Fruit fly (Drosophila melanogaster) whole organism, adult: ENCODE measurements around the gene Ids.
A peak's percentile ranks its signal among the peaks of the same experiment; 100 is the strongest.

Experiments used
- CG11617 ChIP-seq: fragments of 200-800 bp; sonication (Bioruptor generic); optimal IDR thresholded peaks from 2 replicates; lab custom pipeline; 2017; ENCODE audit warnings: mild to moderate bottlenecking, missing biosample characterization, missing genetic modification reagents, missing genetic modification characterization
- CG12768 ChIP-seq: fragments of 200-800 bp; sonication (Bioruptor generic); optimal IDR thresholded peaks from 2 replicates; lab custom pipeline; 2017; ENCODE audit warnings: missing biosample characterization, missing genetic modification characterization, mild to moderate bottlenecking, moderate library complexity, missing genetic modification reagents
- CG14711 ChIP-seq: fragments of 200-800 bp; sonication (Bioruptor generic); optimal IDR thresholded peaks from 2 replicates; lab custom pipeline; 2018; ENCODE audit warnings: missing biosample characterization, mild to moderate bottlenecking, missing genetic modification characterization, moderate library complexity
- CG1620 ChIP-seq: fragments of 200-800 bp; sonication (Bioruptor generic); optimal IDR thresholded peaks from 2 replicates; lab custom pipeline; 2016; ENCODE audit warnings: missing biosample characterization, missing genetic modification characterization
- CG33017 ChIP-seq: fragments of 200-800 bp; sonication (Bioruptor generic); optimal IDR thresholded peaks from 2 replicates; lab custom pipeline; 2018; ENCODE audit warnings: missing biosample characterization, mild to moderate bottlenecking, missing genetic modification characterization, moderate library complexity
- CG5204 ChIP-seq: fragments of 200-800 bp; sonication (Bioruptor generic); optimal IDR thresholded peaks from 2 replicates; lab custom pipeline; 2016; ENCODE audit warnings: missing biosample characterization, missing genetic modification characterization
- CG7045 ChIP-seq: fragments of 200-800 bp; sonication (Bioruptor generic); optimal IDR thresholded peaks from 2 replicates; lab custom pipeline; 2017; ENCODE audit warnings: missing biosample characterization, mild to moderate bottlenecking, missing genetic modification characterization
- CG7101 ChIP-seq: fragments of 200-800 bp; sonication (Bioruptor generic); optimal IDR thresholded peaks from 2 replicates; lab custom pipeline; 2018; ENCODE audit warnings: missing biosample characterization, mild to moderate bottlenecking, missing genetic modification characterization, moderate library complexity
- Clk ChIP-seq: fragments of 200-800 bp; sonication (Bioruptor generic); optimal IDR thresholded peaks from 2 replicates; lab custom pipeline; 2017; ENCODE audit warnings: missing biosample characterization, missing genetic modification characterization
- Crg-1 ChIP-seq: fragments of 200-800 bp; sonication (Bioruptor generic); optimal IDR thresholded peaks from 2 replicates; lab custom pipeline; 2016; ENCODE audit warnings: missing biosample characterization, missing genetic modification characterization
- Hr96 ChIP-seq: fragments of 200-800 bp; sonication (Bioruptor generic); optimal IDR thresholded peaks from 2 replicates; lab custom pipeline; 2016; ENCODE audit warnings: missing biosample characterization, missing genetic modification characterization
- Mnt ChIP-seq: fragments of 200-800 bp; sonication (Bioruptor generic); optimal IDR thresholded peaks from 2 replicates; lab custom pipeline; 2016; ENCODE audit warnings: missing biosample characterization, mild to moderate bottlenecking, missing genetic modification characterization
- bab1 ChIP-seq: fragments of 200-800 bp; sonication (Bioruptor generic); optimal IDR thresholded peaks from 3 replicates; lab custom pipeline; 2019; ENCODE audit warnings: missing biosample characterization, mild to moderate bottlenecking, missing genetic modification characterization, moderate library complexity
- cic ChIP-seq: fragments of 200-800 bp; sonication (Bioruptor generic); optimal IDR thresholded peaks from 2 replicates; lab custom pipeline; 2017; ENCODE audit warnings: missing biosample characterization, mild to moderate bottlenecking, missing genetic modification characterization, moderate library complexity
- cnc ChIP-seq, 2 experiments: fragments of >200 bp; optimal IDR thresholded peaks; 2 replicates each; lab custom pipeline; 2017
- kay ChIP-seq: fragments of 200-800 bp; sonication (Bioruptor generic); peaks from one replicate; lab custom pipeline; 2016; ENCODE audit warnings: missing biosample characterization, missing genetic modification characterization, borderline replicate concordance
- ovo ChIP-seq: fragments of 200-800 bp; sonication (Bioruptor generic); optimal IDR thresholded peaks from 2 replicates; lab custom pipeline; 2016; ENCODE audit warnings: missing biosample characterization, missing genetic modification characterization
- pad ChIP-seq: fragments of 200-800 bp; sonication (Bioruptor generic); optimal IDR thresholded peaks from 3 replicates; lab custom pipeline; 2017; ENCODE audit warnings: missing biosample characterization, missing genetic modification characterization, mild to moderate bottlenecking, moderate library complexity, missing genetic modification reagents
- tj ChIP-seq: fragments of 200-800 bp; sonication (Bioruptor generic); optimal IDR thresholded peaks from 3 replicates; lab custom pipeline; 2017; ENCODE audit warnings: missing biosample characterization, mild to moderate bottlenecking, missing genetic modification characterization, moderate library complexity
- toe ChIP-seq: fragments of 200-800 bp; sonication (Bioruptor generic); optimal IDR thresholded peaks from 2 replicates; lab custom pipeline; 2016; ENCODE audit warnings: missing biosample characterization, missing genetic modification characterization

Gene Ids

DNA sequence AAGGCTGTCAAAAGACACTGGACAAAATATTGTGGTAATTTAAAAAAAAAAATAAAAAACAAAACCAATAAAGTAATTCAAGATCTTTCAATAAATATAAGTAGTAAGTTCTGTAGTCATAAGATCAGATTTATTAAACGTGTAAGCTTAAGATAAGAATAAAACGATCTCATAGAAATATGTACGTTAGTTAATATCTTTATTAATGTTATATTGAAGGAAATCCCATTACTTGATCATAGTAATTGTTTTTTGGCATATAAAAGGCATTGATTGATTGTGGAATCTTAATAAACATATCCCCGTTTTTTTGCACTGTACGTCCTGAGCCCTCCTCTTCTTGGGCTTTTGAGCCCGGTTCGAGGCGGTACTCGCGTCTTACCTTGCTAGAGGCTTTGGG is 34.8 kb upstream of the Ids start:
- TF ChIP-seq CG12768 (GFP tag; lab: Kevin White, UChicago) (no peak), Crg-1 (GFP tag; lab: Kevin White, UChicago) (no peak), kay (GFP tag; lab: Kevin White, UChicago) (peak; percentile 48), pad (no peak), CG7101 (tag; lab: Kevin White, UChicago) (no peak)

- TF ChIP-seq tj (GFP tag; lab: Kevin White, UChicago) (peak; percentile 80), CG14711 (no peak)
Measured at dm6 chr3L:3344528-3344927, 33.5 kb upstream of the Ids start.

DNA sequence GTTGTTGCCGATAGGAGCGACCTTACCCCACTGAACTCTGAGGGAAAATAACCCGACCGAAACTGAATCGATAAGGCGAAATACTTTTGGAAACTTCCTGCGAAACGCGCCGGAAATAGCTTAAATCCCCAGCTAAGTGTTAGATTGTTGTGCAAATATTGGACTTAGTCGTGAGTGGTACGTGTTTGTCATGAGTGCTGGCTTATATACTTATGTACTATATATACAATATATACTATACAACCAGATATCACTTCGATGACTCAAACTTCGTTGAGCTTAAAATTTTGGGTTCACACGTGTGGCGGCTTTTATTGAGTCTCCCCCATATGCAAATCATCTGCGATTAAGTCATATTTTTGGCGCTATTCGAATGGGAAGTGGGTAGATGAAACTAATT is 31.8 kb upstream of the Ids start:
- TF ChIP-seq cnc (optimal IDR thresholded peaks at IDR 0.05; lab: Kevin White, UChicago) (no peak), tj (GFP tag; lab: Kevin White, UChicago) (no peak), ovo (no peak), CG5204 (GFP tag; lab: Kevin White, UChicago) (no peak), bab1 (GFP tag; lab: Kevin White, UChicago) (no peak), kay (GFP tag; lab: Kevin White, UChicago) (no peak), toe (GFP tag; lab: Kevin White, UChicago) (no peak), CG33017 (tag; lab: Kevin White, UChicago) (no peak), CG1620 (GFP tag; lab: Kevin White, UChicago) (no peak), CG7101 (tag; lab: Kevin White, UChicago) (no peak), Crg-1 (GFP tag; lab: Kevin White, UChicago) (no peak), CG11617 (no peak)

DNA sequence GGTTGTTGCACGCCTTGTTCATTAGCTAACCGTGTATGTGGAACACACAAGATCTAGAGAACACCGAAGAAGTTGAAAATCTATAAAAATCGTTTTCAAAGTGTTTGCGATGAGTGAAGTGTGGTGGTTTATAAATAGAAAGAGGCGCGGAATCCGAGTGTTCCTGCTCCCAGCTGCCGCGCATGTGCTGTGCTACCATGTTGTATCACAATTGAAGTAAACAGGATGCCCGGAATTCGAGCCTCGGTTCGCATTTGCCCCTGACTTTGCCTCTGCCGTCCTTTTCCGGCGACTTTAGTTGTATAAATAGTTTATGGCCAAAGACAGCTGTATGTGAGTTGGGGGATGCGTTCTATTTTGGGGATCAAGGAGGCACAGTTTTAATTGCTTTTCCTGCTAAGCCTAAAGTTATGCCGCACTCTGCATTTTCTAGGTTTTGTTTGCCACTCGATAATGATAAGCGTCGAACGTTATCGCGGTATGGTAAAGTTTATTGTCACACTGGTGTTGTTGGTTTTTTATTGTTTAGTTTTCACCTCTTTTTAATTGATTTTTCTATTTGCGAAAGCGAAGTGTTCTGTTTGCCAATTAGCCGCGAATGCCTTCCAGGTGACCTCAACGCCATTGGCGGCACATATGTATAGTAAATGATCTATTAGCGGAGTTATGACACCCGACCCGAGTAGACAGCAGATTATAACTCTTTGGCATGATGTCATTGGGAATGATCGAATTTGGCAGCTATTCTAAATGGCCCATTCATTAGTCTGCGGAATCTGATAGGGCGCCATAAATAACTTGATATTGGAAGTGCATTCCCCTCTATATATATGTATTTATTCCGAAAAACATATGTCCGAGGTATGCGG is 28.9 kb upstream of the Ids start:
- TF ChIP-seq CG7045 (GFP tag; lab: Kevin White, UChicago) (peak; percentile 1), CG11617 (peak; percentile 13), CG33017 (tag; lab: Kevin White, UChicago) (peak; percentile 24), cic (GFP tag; lab: Kevin White, UChicago) (peak; percentile 54), CG12768 (GFP tag; lab: Kevin White, UChicago) (peak; percentile 13), pad (no peak), Mnt (GFP tag; lab: Kevin White, UChicago) (no peak), tj (GFP tag; lab: Kevin White, UChicago) (no peak)

- TF ChIP-seq CG14711 = no peak
- TF ChIP-seq Mnt (GFP tag; lab: Kevin White, UChicago) = no peak
- TF ChIP-seq ovo = no peak
- no peak for TF ChIP-seq kay (GFP tag; lab: Kevin White, UChicago)
- TF ChIP-seq CG33017 (tag; lab: Kevin White, UChicago) = no peak
- TF ChIP-seq Hr96 (GFP tag; lab: Kevin White, UChicago) = no peak
- no peak for TF ChIP-seq CG7045 (GFP tag; lab: Kevin White, UChicago)
- TF ChIP-seq cic (GFP tag; lab: Kevin White, UChicago) = no peak
- no peak for TF ChIP-seq cnc (optimal IDR thresholded peaks at IDR 0.05; lab: Kevin White, UChicago)
- no peak for TF ChIP-seq pad
- no peak for TF ChIP-seq CG11617
- TF ChIP-seq Crg-1 (GFP tag; lab: Kevin White, UChicago) = no peak
Measured at dm6 chr3L:3349825-3350123, 28.3 kb upstream of the Ids start.

DNA sequence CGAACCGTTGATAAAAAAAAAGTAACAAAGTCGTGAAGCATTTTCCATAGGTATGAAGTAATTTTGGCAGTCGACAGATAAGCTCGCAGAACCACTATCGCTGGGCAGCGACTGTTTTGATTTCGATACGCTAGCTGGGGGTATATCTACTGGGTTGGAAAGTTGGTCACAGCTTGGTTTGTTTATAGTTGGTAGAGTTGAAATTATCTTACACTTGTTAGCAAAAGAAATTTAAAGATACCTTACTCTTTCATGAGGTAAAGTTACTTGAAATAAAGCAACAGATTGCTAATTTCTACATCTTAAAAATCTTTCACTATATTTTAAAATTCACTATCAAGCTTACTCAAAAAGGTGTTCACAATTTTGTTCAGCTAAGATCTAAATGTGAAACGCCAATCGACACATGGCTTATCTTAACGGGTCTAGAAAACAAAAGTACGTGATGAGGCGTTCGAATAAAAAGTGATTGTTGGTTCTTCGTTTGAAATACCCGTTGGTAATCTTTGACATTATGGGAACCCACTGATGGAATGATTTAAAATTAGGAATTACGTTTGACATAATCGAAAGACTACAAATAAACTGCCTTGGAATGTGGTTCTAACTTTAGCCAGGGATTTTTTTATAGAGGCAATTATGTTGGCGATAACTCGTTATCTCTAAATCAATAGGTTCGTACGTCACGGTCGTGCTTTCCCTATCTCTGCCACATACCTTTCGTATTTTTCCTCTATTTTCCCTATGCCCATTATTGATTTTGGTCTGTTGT is 27.3 kb upstream of the Ids start:
- TF ChIP-seq CG5204 (GFP tag; lab: Kevin White, UChicago) (no peak), bab1 (GFP tag; lab: Kevin White, UChicago) (peak; percentile 3)

- no peak for TF ChIP-seq tj (GFP tag; lab: Kevin White, UChicago)
- no peak for TF ChIP-seq CG7045 (GFP tag; lab: Kevin White, UChicago)
- TF ChIP-seq Clk = no peak
- TF ChIP-seq Mnt (GFP tag; lab: Kevin White, UChicago) = no peak
- no peak for TF ChIP-seq cic (GFP tag; lab: Kevin White, UChicago)
- TF ChIP-seq kay (GFP tag; lab: Kevin White, UChicago) = no peak
- TF ChIP-seq CG1620 (GFP tag; lab: Kevin White, UChicago) = no peak
- TF ChIP-seq CG33017 (tag; lab: Kevin White, UChicago) = no peak
- no peak for TF ChIP-seq CG12768 (GFP tag; lab: Kevin White, UChicago)
- no peak for TF ChIP-seq CG7101 (tag; lab: Kevin White, UChicago)
- no peak for TF ChIP-seq toe (GFP tag; lab: Kevin White, UChicago)
Measured at dm6 chr3L:3351814-3352359, 26.2 kb upstream of the Ids start.
